Fruit fly (Drosophila melanogaster) whole organism, adult: ENCODE results near the gene PNKP.

ENCODE experiments used
- CG11617 ChIP-seq: fragments of 200-800 bp; sonication (Bioruptor generic); optimal IDR thresholded peaks from 2 replicates; lab custom pipeline; 2017; ENCODE audit warnings: mild to moderate bottlenecking, missing biosample characterization, missing genetic modification reagents, missing genetic modification characterization
- CG1620 ChIP-seq: fragments of 200-800 bp; sonication (Bioruptor generic); optimal IDR thresholded peaks from 2 replicates; lab custom pipeline; 2016; ENCODE audit warnings: missing biosample characterization, missing genetic modification characterization
- Hr96 ChIP-seq: fragments of 200-800 bp; sonication (Bioruptor generic); optimal IDR thresholded peaks from 2 replicates; lab custom pipeline; 2016; ENCODE audit warnings: missing biosample characterization, missing genetic modification characterization
- kay ChIP-seq: fragments of 200-800 bp; sonication (Bioruptor generic); peaks from one replicate; lab custom pipeline; 2016; ENCODE audit warnings: missing biosample characterization, missing genetic modification characterization, borderline replicate concordance
- ovo ChIP-seq: fragments of 200-800 bp; sonication (Bioruptor generic); optimal IDR thresholded peaks from 2 replicates; lab custom pipeline; 2016; ENCODE audit warnings: missing biosample characterization, missing genetic modification characterization
- pad ChIP-seq: fragments of 200-800 bp; sonication (Bioruptor generic); optimal IDR thresholded peaks from 3 replicates; lab custom pipeline; 2017; ENCODE audit warnings: missing biosample characterization, missing genetic modification characterization, mild to moderate bottlenecking, moderate library complexity, missing genetic modification reagents

DNA sequence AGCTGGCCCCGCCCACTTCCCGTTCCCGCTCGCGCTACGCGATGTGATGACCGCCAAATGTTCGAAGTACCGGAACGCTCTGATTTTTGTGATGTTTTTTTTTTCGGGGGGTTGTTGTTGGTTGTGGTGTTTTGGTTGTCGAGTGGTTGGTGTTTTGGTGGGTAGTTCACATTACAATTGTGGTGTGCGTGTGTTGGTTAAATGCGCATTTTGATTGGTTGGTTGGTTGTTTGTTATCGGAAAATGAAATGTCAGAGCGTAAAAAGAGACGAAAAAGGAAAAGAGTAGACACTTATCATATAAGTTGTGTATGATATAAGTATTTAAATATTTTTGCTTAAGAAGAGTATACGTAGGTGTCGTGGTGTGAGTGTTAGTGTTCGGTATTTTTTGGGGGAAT lies 25.2 kb upstream of the PNKP start:
- TF ChIP-seq ovo (GFP tag; lab: Kevin White, UChicago) (no peak), Hr96 (no peak), CG11617 (GFP tag; lab: Kevin White, UChicago) (no peak), kay (no peak), CG1620 (GFP tag; lab: Kevin White, UChicago) (no peak), pad (GFP tag; lab: Kevin White, UChicago) (no peak)
